Worm (Caenorhabditis elegans): ENCODE results near the gene F08G12.5.

ce11 chrX:11324240-11324639 lies 14.2 kb upstream of the F08G12.5 start, which contains the start of gene asm-2:
- TF ChIP-seq flt-1 (GFP tag; IDR thresholded peaks at IDR 0.05) (no peak), T22C8.4 (GFP tag; IDR thresholded peaks at IDR 0.05) (no peak), tab-1 (GFP tag; IDR thresholded peaks at IDR 0.05) (no peak), ref-1 (GFP tag; conservative IDR thresholded peaks at IDR 0.05) (no peak), ztf-23 (GFP tag; IDR thresholded peaks at IDR 0.05) (no peak)
